Fruit fly (Drosophila melanogaster) whole organism, embryonic: ENCODE measurements around the gene CG6790.

Experiments used
- Atf6 ChIP-seq: fragments of 200-800 bp; sonication (Bioruptor generic); IDR thresholded peaks from 2 replicates; pipeline ENCODE4 v1.3.6; 2022; ENCODE audit warnings: missing biosample characterization, missing genetic modification characterization
- B-H1 ChIP-seq: fragments of 200-800 bp; sonication (Bioruptor generic); IDR thresholded peaks from 3 replicates; pipeline ENCODE4 v1.3.6; 2022; ENCODE audit warnings: missing biosample characterization, missing genetic modification characterization
- CG11723 ChIP-seq: fragments of 200-800 bp; sonication (Bioruptor generic); optimal IDR thresholded peaks from 2 replicates; lab custom pipeline; 2017; ENCODE audit warnings: missing biosample characterization, mild to moderate bottlenecking, missing genetic modification characterization
- CG12942 ChIP-seq: fragments of 200-800 bp; sonication (Bioruptor generic); optimal IDR thresholded peaks from 3 replicates; lab custom pipeline; 2016; ENCODE audit warnings: missing biosample characterization, missing genetic modification characterization
- CG1529 ChIP-seq: fragments of 200-800 bp; sonication (Bioruptor generic); optimal IDR thresholded peaks from 3 replicates; lab custom pipeline; 2018; ENCODE audit warnings: missing biosample characterization, missing genetic modification characterization
- CG15601 ChIP-seq: fragments of 200-800 bp; sonication (Bioruptor generic); optimal IDR thresholded peaks from 3 replicates; lab custom pipeline; 2019; ENCODE audit warnings: missing biosample characterization, mild to moderate bottlenecking, missing genetic modification characterization, moderate library complexity
- CG16813 ChIP-seq: fragments of 200-800 bp; sonication (Bioruptor generic); IDR thresholded peaks from 3 replicates; pipeline ENCODE4 v1.3.6; 2022; ENCODE audit warnings: missing biosample characterization, missing genetic modification characterization; ENCODE audit not compliant: partially characterized antibody
- CG17385 ChIP-seq: fragments of 200-800 bp; sonication (Bioruptor generic); optimal IDR thresholded peaks from 3 replicates; lab custom pipeline; 2018; ENCODE audit warnings: missing biosample characterization, mild to moderate bottlenecking, missing genetic modification characterization
- CG3065 ChIP-seq: fragments of 200-800 bp; sonication (Bioruptor generic); optimal IDR thresholded peaks from 2 replicates; lab custom pipeline; 2016; ENCODE audit warnings: missing biosample characterization, missing genetic modification characterization
- CG3281 ChIP-seq: fragments of 200-800 bp; sonication (Bioruptor generic); optimal IDR thresholded peaks from 3 replicates; lab custom pipeline; 2017; ENCODE audit warnings: missing biosample characterization, mild to moderate bottlenecking, missing genetic modification characterization
- CG34422 ChIP-seq: fragments of 200-800 bp; sonication (Bioruptor generic); IDR thresholded peaks from 3 replicates; pipeline ENCODE4 v1.3.6; 2022; ENCODE audit warnings: missing biosample characterization, missing genetic modification characterization
- CG43689 ChIP-seq: fragments of 200-800 bp; sonication (Bioruptor generic); IDR thresholded peaks from 2 replicates; pipeline ENCODE4 v1.3.6; 2022; ENCODE audit warnings: missing biosample characterization, missing genetic modification characterization
- CG4617 ChIP-seq: fragments of 200-800 bp; sonication (Bioruptor generic); optimal IDR thresholded peaks from 3 replicates; lab custom pipeline; 2016; ENCODE audit warnings: missing biosample characterization, missing genetic modification characterization, borderline replicate concordance
- CG6175 ChIP-seq: fragments of 200-800 bp; sonication (Bioruptor generic); IDR thresholded peaks from 3 replicates; pipeline ENCODE4 v1.3.6; 2022; ENCODE audit warnings: missing biosample characterization, missing genetic modification characterization
- CG6813 ChIP-seq: fragments of 200-800 bp; sonication (Bioruptor generic); optimal IDR thresholded peaks from 2 replicates; lab custom pipeline; 2017; ENCODE audit warnings: missing biosample characterization, missing genetic modification characterization, mild to moderate bottlenecking, moderate library complexity, missing genetic modification reagents
- CG7928 ChIP-seq: fragments of 200-800 bp; sonication (Bioruptor generic); optimal IDR thresholded peaks from 2 replicates; lab custom pipeline; 2017; ENCODE audit warnings: missing biosample characterization, mild to moderate bottlenecking, missing genetic modification characterization
- CG8388 ChIP-seq: fragments of 200-800 bp; sonication (Bioruptor generic); optimal IDR thresholded peaks from 2 replicates; lab custom pipeline; 2019; ENCODE audit warnings: missing biosample characterization, mild to moderate bottlenecking, missing genetic modification characterization, moderate library complexity
- CG8924 ChIP-seq: fragments of 200-800 bp; optimal IDR thresholded peaks from 3 replicates; lab custom pipeline; 2019; ENCODE audit warnings: missing biosample characterization, mild to moderate bottlenecking, missing genetic modification characterization, moderate library complexity
- CG9797 ChIP-seq: fragments of 200-800 bp; sonication (Bioruptor generic); optimal IDR thresholded peaks from 3 replicates; lab custom pipeline; 2018; ENCODE audit warnings: missing biosample characterization, mild to moderate bottlenecking, missing genetic modification characterization
- CG9817 ChIP-seq: fragments of 200-800 bp; sonication (Bioruptor generic); optimal IDR thresholded peaks from 2 replicates; lab custom pipeline; 2018; ENCODE audit warnings: missing biosample characterization, mild to moderate bottlenecking, missing genetic modification characterization, moderate library complexity
- CkIIα-i1 ChIP-seq: fragments of 200-800 bp; sonication (Bioruptor generic); IDR thresholded peaks from 2 replicates; pipeline ENCODE4 v1.3.6; 2022; ENCODE audit warnings: missing biosample characterization, missing genetic modification characterization
- Dad ChIP-seq: fragments of 200-800 bp; sonication (Bioruptor generic); optimal IDR thresholded peaks from 3 replicates; lab custom pipeline; 2016; ENCODE audit warnings: missing biosample characterization, missing genetic modification characterization
- Gsc ChIP-seq: fragments of 200-800 bp; sonication (Bioruptor generic); IDR thresholded peaks from 2 replicates; pipeline ENCODE4 v1.3.6; 2022; ENCODE audit warnings: missing biosample characterization, missing genetic modification characterization
- H2.0 ChIP-seq: fragments of 200-800 bp; sonication (Bioruptor generic); IDR thresholded peaks from 2 replicates; pipeline ENCODE4 v1.3.6; 2022; ENCODE audit warnings: missing biosample characterization, missing genetic modification characterization
- Lhr ChIP-seq: fragments of 200-800 bp; sonication (Bioruptor generic); optimal IDR thresholded peaks from 3 replicates; lab custom pipeline; 2017; ENCODE audit warnings: mild to moderate bottlenecking, missing biosample characterization, missing genetic modification reagents, missing genetic modification characterization
- Neu2 ChIP-seq: fragments of 200-800 bp; sonication (Bioruptor generic); optimal IDR thresholded peaks from 3 replicates; lab custom pipeline; 2016; ENCODE audit warnings: missing biosample characterization, missing genetic modification characterization, borderline replicate concordance
- Rx ChIP-seq: fragments of 200-800 bp; sonication (Bioruptor generic); IDR thresholded peaks from 2 replicates; pipeline ENCODE4 v1.3.6; 2022; ENCODE audit warnings: missing biosample characterization, missing genetic modification characterization
- Sry-δ ChIP-seq: fragments of 200-800 bp; sonication (Bioruptor generic); optimal IDR thresholded peaks from 2 replicates; lab custom pipeline; 2016; ENCODE audit warnings: missing biosample characterization, missing genetic modification characterization
- Trl ChIP-seq, 3 experiments: fragments of >200 bp in 2 of 3; fragments of 200-800 bp in 1 of 3; sonication (Bioruptor generic) in 1 of 3; optimal IDR thresholded peaks; 2 replicates in 1 of 3; 3 replicates in 2 of 3; lab custom pipeline; 2016 to 2017; ENCODE audit warnings: missing biosample characterization in 1 of 3, missing genetic modification characterization in 1 of 3
- Xbp1 ChIP-seq: fragments of 200-800 bp; sonication (Bioruptor generic); optimal IDR thresholded peaks from 3 replicates; lab custom pipeline; 2016; ENCODE audit warnings: missing biosample characterization, mild to moderate bottlenecking, missing genetic modification characterization
- bbx ChIP-seq: fragments of 200-800 bp; sonication (Bioruptor generic); IDR thresholded peaks from 2 replicates; pipeline ENCODE4 v1.3.6; 2022; ENCODE audit warnings: missing biosample characterization, missing genetic modification characterization; ENCODE audit not compliant: partially characterized antibody
- bcd ChIP-seq: fragments of 200-800 bp; sonication (Bioruptor generic); optimal IDR thresholded peaks from 2 replicates; lab custom pipeline; 2017; ENCODE audit warnings: missing biosample characterization, mild to moderate bottlenecking, missing genetic modification characterization
- br ChIP-seq: fragments of >200 bp; optimal IDR thresholded peaks from 2 replicates; lab custom pipeline; 2017
- btn ChIP-seq: fragments of 200-800 bp; sonication (Bioruptor generic); optimal IDR thresholded peaks from 2 replicates; lab custom pipeline; 2016; ENCODE audit warnings: missing biosample characterization, missing genetic modification characterization
- dysf ChIP-seq: fragments of 200-800 bp; sonication (Bioruptor generic); IDR thresholded peaks from 3 replicates; pipeline ENCODE4 v1.3.6; 2022; ENCODE audit warnings: missing biosample characterization, missing genetic modification characterization
- jing ChIP-seq: fragments of 200-800 bp; sonication (Bioruptor generic); optimal IDR thresholded peaks from 2 replicates; lab custom pipeline; 2018; ENCODE audit warnings: missing biosample characterization, mild to moderate bottlenecking, missing genetic modification characterization
- kay ChIP-seq: fragments of 200-800 bp; sonication (Bioruptor generic); optimal IDR thresholded peaks from 2 replicates; lab custom pipeline; 2016; ENCODE audit warnings: missing biosample characterization, missing genetic modification characterization
- lov ChIP-seq, 2 experiments: fragments of 200-800 bp in 1 of 2; fragments of >200 bp in 1 of 2; sonication (Bioruptor generic) in 1 of 2; IDR thresholded peaks in 1 of 2; optimal IDR thresholded peaks in 1 of 2; 2 replicates in 1 of 2; 3 replicates in 1 of 2; pipeline versions ENCODE4 v1.3.6 to Lab custom; 2017 to 2022; ENCODE audit warnings: missing biosample characterization in 1 of 2, missing genetic modification characterization in 1 of 2
- onecut ChIP-seq: fragments of 200-800 bp; sonication (Bioruptor generic); IDR thresholded peaks from 2 replicates; pipeline ENCODE4 v1.3.6; 2022; ENCODE audit warnings: missing biosample characterization, missing genetic modification characterization
- prd ChIP-seq, 3 experiments: fragments of >200 bp in 2 of 3; fragments of 200-800 bp in 1 of 3; sonication (Bioruptor generic) in 1 of 3; optimal IDR thresholded peaks in 2 of 3; IDR thresholded peaks in 1 of 3; 2 replicates in 2 of 3; 3 replicates in 1 of 3; pipeline versions ENCODE4 v1.3.6 to Lab custom; 2017 to 2022; ENCODE audit warnings: missing biosample characterization in 1 of 3, missing genetic modification characterization in 1 of 3
- pum ChIP-seq: fragments of 200-800 bp; sonication (Bioruptor generic); optimal IDR thresholded peaks from 2 replicates; lab custom pipeline; 2016; ENCODE audit warnings: missing biosample characterization, missing genetic modification characterization
- ranshi ChIP-seq: fragments of 200-800 bp; sonication (Bioruptor generic); IDR thresholded peaks from 2 replicates; pipeline ENCODE4 v1.3.6; 2022; ENCODE audit warnings: missing biosample characterization, missing genetic modification characterization
- sens-2 ChIP-seq: fragments of 200-800 bp; sonication (Bioruptor generic); IDR thresholded peaks from 2 replicates; pipeline ENCODE4 v1.3.6; 2022; ENCODE audit warnings: missing biosample characterization, missing genetic modification characterization
- so ChIP-seq: fragments of 200-800 bp; sonication (Bioruptor generic); IDR thresholded peaks from 3 replicates; pipeline ENCODE4 v1.3.6; 2022; ENCODE audit warnings: missing biosample characterization, missing genetic modification characterization
- tap ChIP-seq: fragments of 200-800 bp; optimal IDR thresholded peaks from 3 replicates; lab custom pipeline; 2019; ENCODE audit warnings: missing biosample characterization, mild to moderate bottlenecking, missing genetic modification characterization, moderate library complexity
- tx ChIP-seq: fragments of 200-800 bp; sonication (Bioruptor generic); optimal IDR thresholded peaks from 2 replicates; lab custom pipeline; 2016; ENCODE audit warnings: missing biosample characterization, missing genetic modification characterization
- wek ChIP-seq: fragments of 200-800 bp; sonication (Bioruptor generic); optimal IDR thresholded peaks from 3 replicates; lab custom pipeline; 2018; ENCODE audit warnings: missing biosample characterization, mild to moderate bottlenecking, missing genetic modification characterization, moderate library complexity
- zfh2 ChIP-seq: fragments of 200-800 bp; sonication (Bioruptor generic); optimal IDR thresholded peaks from 2 replicates; lab custom pipeline; 2016; ENCODE audit warnings: missing biosample characterization, missing genetic modification characterization

Gene CG6790

DNA sequence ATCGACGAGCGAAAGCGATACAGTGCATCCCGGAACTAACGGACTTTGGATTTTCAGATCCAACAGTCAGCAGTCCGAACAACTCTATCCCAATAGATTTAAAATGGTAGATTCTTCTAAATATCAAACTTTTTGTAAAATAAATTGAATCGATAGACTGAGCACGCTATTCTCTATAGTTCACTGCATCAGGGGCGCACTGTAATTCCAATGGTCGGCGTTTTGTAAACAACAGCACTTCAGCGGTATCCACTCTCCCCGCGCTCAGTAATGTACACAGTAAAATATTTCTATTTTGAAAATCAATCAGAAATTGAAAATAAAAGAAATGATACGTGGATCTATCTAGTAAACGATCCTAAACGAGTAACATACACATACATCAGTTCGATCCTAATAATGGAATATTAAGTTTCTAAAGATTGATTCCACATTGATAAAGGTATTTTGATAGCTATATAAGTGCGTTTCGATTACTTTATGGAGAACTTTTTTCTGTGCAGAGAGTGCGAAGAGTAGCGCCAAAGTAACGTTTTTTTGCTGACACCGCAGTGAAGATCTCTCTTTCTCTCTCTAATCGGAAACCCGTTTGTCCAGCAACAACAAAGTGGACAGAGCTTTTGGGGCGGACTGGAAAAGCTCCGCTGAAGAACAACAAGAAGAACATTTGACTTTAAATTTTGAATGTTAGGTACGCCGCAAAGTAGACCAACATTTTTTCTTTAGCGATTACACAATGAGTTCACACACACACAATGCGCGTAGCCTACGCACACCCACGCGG is 16.0 kb downstream of the CG6790 start (continued):
- TF ChIP-seq dysf (GFP tag; lab: Robert Waterston, UW) (peak; percentile 97), CG6175 (GFP tag; lab: Robert Waterston, UW) (peak; percentile 85), kay (GFP tag; lab: Kevin White, UChicago) (peak; percentile 92), CG7928 (GFP tag; lab: Kevin White, UChicago) (peak; percentile 70), lov (optimal IDR thresholded peaks at IDR 0.05; lab: Kevin White, UChicago) (no peak), lov (GFP tag; IDR thresholded peaks at IDR 0.05; lab: Robert Waterston, UW) (peak; percentile 91), pum (GFP tag; lab: Kevin White, UChicago) (peak; percentile 97), zfh2 (peak; percentile 90), H2.0 (GFP tag; lab: Robert Waterston, UW) (peak; percentile 89), CkIIα-i1 (GFP tag; lab: Robert Waterston, UW) (peak; percentile 56), CG9817 (tag; lab: Kevin White, UChicago) (peak; percentile 88), prd (optimal IDR thresholded peaks at IDR 0.05; lab: Kevin White, UChicago) (no peak), prd (GFP tag; IDR thresholded peaks at IDR 0.05; lab: Robert Waterston, UW) (peak; percentile 97), CG4617 (GFP tag; lab: Kevin White, UChicago) (peak; percentile 70), br (no peak), CG12942 (GFP tag; lab: Kevin White, UChicago) (peak; percentile 77), so (GFP tag; lab: Robert Waterston, UW) (peak; percentile 88), jing (GFP tag; lab: Kevin White, UChicago) (peak; percentile 75), CG11723 (GFP tag; lab: Kevin White, UChicago) (peak; percentile 75), Neu2 (GFP tag; lab: Kevin White, UChicago) (peak; percentile 74), B-H1 (GFP tag; lab: Robert Waterston, UW) (peak; percentile 88), bbx (GFP tag; lab: Robert Waterston, UW) (no peak), CG3281 (GFP tag; lab: Kevin White, UChicago) (peak; percentile 94), CG8924 (tag; lab: Kevin White, UChicago) (peak; percentile 89), CG43689 (GFP tag; lab: Robert Waterston, UW) (peak; percentile 81; the same call in 1 of the 2 replicates), sens-2 (GFP tag; lab: Robert Waterston, UW) (peak; percentile 74), Lhr (GFP tag; lab: Kevin White, UChicago) (peak; percentile 25), Dad (GFP tag; lab: Kevin White, UChicago) (peak; percentile 88), Sry-δ (peak; percentile 66), CG6813 (peak; percentile 91), tx (peak; percentile 85), Gsc (GFP tag; lab: Robert Waterston, UW) (peak; percentile 83), CG9797 (GFP tag; lab: Kevin White, UChicago) (no peak), CG1529 (GFP tag; lab: Kevin White, UChicago) (peak; percentile 73), tap (peak; percentile 94), CG16813 (GFP tag; lab: Robert Waterston, UW) (no peak), Xbp1 (GFP tag; lab: Kevin White, UChicago) (peak; percentile 90), Atf6 (GFP tag; lab: Robert Waterston, UW) (peak; percentile 90), ranshi (GFP tag; lab: Robert Waterston, UW) (peak; percentile 90), CG15601 (tag; lab: Kevin White, UChicago) (peak; percentile 76), CG8388 (GFP tag; lab: Kevin White, UChicago) (peak; percentile 80), CG34422 (GFP tag; lab: Robert Waterston, UW) (peak; percentile 97), Rx (GFP tag; lab: Robert Waterston, UW) (peak; percentile 89), wek (GFP tag; lab: Kevin White, UChicago) (peak; percentile 50), CG17385 (GFP tag; lab: Kevin White, UChicago) (peak; percentile 85), Trl (optimal IDR thresholded peaks at IDR 0.05; lab: Kevin White, UChicago) (peak; percentile 48 to 90), Trl (GFP tag; optimal IDR thresholded peaks at IDR 0.05; lab: Kevin White, UChicago) (peak; percentile 96), onecut (peak; percentile 90), btn (GFP tag; lab: Kevin White, UChicago) (peak; percentile 90), CG3065 (no peak), bcd (GFP tag; lab: Kevin White, UChicago) (peak; percentile 91)
